Worm (Caenorhabditis elegans) whole organism, young adult: ENCODE results near the gene Y60A3A.25.
A peak's percentile ranks its signal among the peaks of the same experiment; 100 is the strongest.
"Not testable (repeated sequence)": the region's sequence is repeated elsewhere in the genome, so short reads cannot be mapped to it uniquely, and the experiment has no call there.

ENCODE experiments used
- cebp-1 ChIP-seq, 2 experiments: fragments of 200-800 bp in 1 of 2; sonication (Bioruptor generic) in 1 of 2; sonication (generic microtip) in 1 of 2; IDR thresholded peaks in 1 of 2; optimal IDR thresholded peaks in 1 of 2; 2 replicates each; pipeline versions ENCODE4 v1.3.6 to Lab custom; 2017 to 2022; ENCODE audit warnings: missing compliant biosample characterization in 2 of 2, missing genetic modification characterization in 2 of 2, mild to moderate bottlenecking in 1 of 2, missing genetic modification reagents in 1 of 2, moderate library complexity in 1 of 2
- ceh-58 ChIP-seq: fragments of 200-800 bp; sonication (Bioruptor generic); IDR thresholded peaks from 2 replicates; pipeline ENCODE4 v1.3.6; 2022; ENCODE audit warnings: missing genetic modification characterization, missing compliant biosample characterization
- hmg-1.2 ChIP-seq: fragments of 200-800 bp; sonication (Bioruptor generic); IDR thresholded peaks from 2 replicates; pipeline ENCODE4 v1.3.6; 2022; ENCODE audit warnings: missing genetic modification reagents, missing genetic modification characterization, missing compliant biosample characterization
- hrde-1 ChIP-seq: sonication (generic microtip); optimal IDR thresholded peaks from 2 replicates; lab custom pipeline; 2016; ENCODE audit warnings: missing genetic modification characterization, mild to moderate bottlenecking, missing compliant biosample characterization, moderate library complexity, missing genotype, missing genetic modification reagents, borderline replicate concordance
- lin-35 ChIP-seq, 3 experiments: fragments of 150-350 bp in 2 of 3; sonication (generic microtip) in 1 of 3; optimal IDR thresholded peaks; 2 replicates each; lab custom pipeline; 2014 to 2018; ENCODE audit warnings: missing biosample characterization in 3 of 3, missing genetic modification characterization in 3 of 3, missing genetic modification reagents in 3 of 3
- madf-10 ChIP-seq: sonication (generic microtip); optimal IDR thresholded peaks from 2 replicates; lab custom pipeline; 2016; ENCODE audit warnings: mild to moderate bottlenecking, missing genetic modification characterization, missing compliant biosample characterization
- pbrm-1 ChIP-seq: fragments of 200-800 bp; sonication (Bioruptor generic); IDR thresholded peaks from 2 replicates; pipeline ENCODE4 v1.3.6; 2022; ENCODE audit warnings: missing genetic modification reagents, missing genetic modification characterization, missing compliant biosample characterization
- sptf-2 ChIP-seq: fragments of 200-800 bp; sonication (Bioruptor generic); optimal IDR thresholded peaks from 2 replicates; lab custom pipeline; 2018; ENCODE audit warnings: mild to moderate bottlenecking, missing genetic modification characterization, missing compliant biosample characterization
- tbx-9 ChIP-seq: sonication (generic microtip); optimal IDR thresholded peaks from 2 replicates; lab custom pipeline; 2016; ENCODE audit warnings: borderline replicate concordance, missing genetic modification characterization, inconsistent platforms, missing compliant biosample characterization

The Y60A3A.25 gene

ce11 chrV:19954491-19954890 lies 39.5 kb downstream of the Y60A3A.25 start:
- no peak for TF ChIP-seq pbrm-1 (GFP tag; lab: Robert Waterston, UW)
- no peak for TF ChIP-seq lin-35 (GFP tag; optimal IDR thresholded peaks at IDR 0.05; lab: Kevin White, UChicago)
- TF ChIP-seq madf-10 (tag; lab: Kevin White, UChicago): no peak
- no peak for TF ChIP-seq tbx-9 (tag; lab: Kevin White, UChicago)

DNA sequence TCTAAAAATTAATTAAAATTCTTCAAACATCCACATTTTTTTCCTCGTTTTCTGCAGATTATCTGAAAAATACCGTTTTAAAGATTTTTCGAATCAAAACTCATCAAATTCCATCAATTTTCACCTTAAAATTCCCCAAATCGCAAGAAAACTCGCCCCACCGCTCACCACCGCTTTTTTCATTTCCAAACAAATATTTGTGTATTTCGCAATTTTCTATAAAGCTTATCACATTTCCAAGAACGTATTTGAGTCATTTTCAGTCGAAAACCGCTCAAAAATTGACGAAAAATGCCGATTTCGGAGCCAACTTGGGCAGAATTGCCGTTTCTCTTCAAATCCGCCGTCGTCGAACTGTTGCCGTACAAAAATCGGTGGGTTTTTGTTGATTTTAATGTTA lies 44.3 kb downstream of the Y60A3A.25 start, which contains the start of gene Y60A3A.8:
TSS of gene Y60A3A.8 (plus strand) at position 258 of the 400 bp plus-strand sequence.
- peak; percentile 77 for TF ChIP-seq cebp-1 (GFP tag; IDR thresholded peaks at IDR 0.05; lab: Robert Waterston, UW)
- TF ChIP-seq cebp-1 (tag; optimal IDR thresholded peaks at IDR 0.05; lab: Kevin White, UChicago): peak; percentile 81

- not testable (repeated sequence) for TF ChIP-seq hmg-1.2 (GFP tag; lab: Robert Waterston, UW); hrde-1 (tag; lab: Kevin White, UChicago); sptf-2 (GFP tag; lab: Kevin White, UChicago)
Observed at ce11 chrV:19948993-19949392, 45.0 kb downstream of the Y60A3A.25 start, which contains the start of gene tmed-4. Gene tmed-4, minus strand, starts transcription at chrV:19949093.

ce11 chrV:19946529-19946928 lies 47.5 kb downstream of the Y60A3A.25 start, which contains the start of gene dhs-24:
Gene dhs-24, minus strand, starts transcription at chrV:19946629.
- 0 out of 2 replicates have a peak, but pooled peaks have one; percentile 33 for TF ChIP-seq ceh-58 (GFP tag; lab: Robert Waterston, UW)
- no peak for TF ChIP-seq cebp-1 (GFP tag; IDR thresholded peaks at IDR 0.05; lab: Robert Waterston, UW)
- no peak for TF ChIP-seq cebp-1 (tag; optimal IDR thresholded peaks at IDR 0.05; lab: Kevin White, UChicago)
